Fruit fly (Drosophila melanogaster) whole organism, pupa: Measurements from ENCODE around the gene CG3939.

Experiments used
- CG10348 ChIP-seq: fragments of 200-800 bp; sonication (Bioruptor generic); IDR thresholded peaks from 2 replicates; pipeline ENCODE4 v1.3.6; 2022; ENCODE audit warnings: missing biosample characterization, missing genetic modification characterization
- CG12605 ChIP-seq: fragments of 200-800 bp; sonication (Bioruptor generic); IDR thresholded peaks from 2 replicates; pipeline ENCODE4 v1.3.6; 2022; ENCODE audit warnings: missing biosample characterization, missing genetic modification characterization
- CG13204 ChIP-seq: fragments of 200-800 bp; sonication (Bioruptor generic); optimal IDR thresholded peaks from 2 replicates; lab custom pipeline; 2018; ENCODE audit warnings: missing biosample characterization, mild to moderate bottlenecking, missing genetic modification characterization, moderate library complexity
- CG14655 ChIP-seq: fragments of 200-800 bp; sonication (Bioruptor generic); optimal IDR thresholded peaks from 3 replicates; lab custom pipeline; 2017; ENCODE audit warnings: mild to moderate bottlenecking, missing biosample characterization, missing genetic modification reagents, missing genetic modification characterization
- CG15710 ChIP-seq: fragments of 200-800 bp; sonication (Bioruptor generic); optimal IDR thresholded peaks from 2 replicates; lab custom pipeline; 2018; ENCODE audit warnings: missing biosample characterization, mild to moderate bottlenecking, missing genetic modification characterization, moderate library complexity
- CG17806 ChIP-seq: fragments of 200-800 bp; sonication (Bioruptor generic); optimal IDR thresholded peaks from 2 replicates; lab custom pipeline; 2018; ENCODE audit warnings: missing biosample characterization, mild to moderate bottlenecking, missing genetic modification characterization, moderate library complexity
- CG32121 ChIP-seq: fragments of 200-800 bp; sonication (Bioruptor generic); IDR thresholded peaks from 2 replicates; pipeline ENCODE4 v1.3.6; 2022; ENCODE audit warnings: missing biosample characterization, missing genetic modification characterization
- CG34367 ChIP-seq: fragments of 200-800 bp; sonication (Bioruptor generic); optimal IDR thresholded peaks from 2 replicates; lab custom pipeline; 2018; ENCODE audit warnings: missing biosample characterization, mild to moderate bottlenecking, missing genetic modification characterization
- CG4496 ChIP-seq: fragments of 200-800 bp; sonication (Bioruptor generic); IDR thresholded peaks from 3 replicates; pipeline ENCODE4 v1.3.6; 2022; ENCODE audit warnings: missing biosample characterization, missing genetic modification characterization
- CG8159 ChIP-seq: fragments of 200-800 bp; sonication (Bioruptor generic); optimal IDR thresholded peaks from 3 replicates; lab custom pipeline; 2018; ENCODE audit warnings: missing biosample characterization, mild to moderate bottlenecking, missing genetic modification characterization, moderate library complexity
- CG8301 ChIP-seq: fragments of 200-800 bp; sonication (Bioruptor generic); optimal IDR thresholded peaks from 2 replicates; lab custom pipeline; 2018; ENCODE audit warnings: missing biosample characterization, mild to moderate bottlenecking, missing genetic modification characterization
- CG9948 ChIP-seq: fragments of 200-800 bp; sonication (Bioruptor generic); optimal IDR thresholded peaks from 2 replicates; lab custom pipeline; 2018; ENCODE audit warnings: missing biosample characterization, mild to moderate bottlenecking, missing genetic modification characterization, moderate library complexity
- D1 ChIP-seq: fragments of 200-800 bp; sonication (Bioruptor generic); optimal IDR thresholded peaks from 2 replicates; lab custom pipeline; 2018; ENCODE audit warnings: missing biosample characterization, mild to moderate bottlenecking, missing genetic modification characterization, moderate library complexity
- EcR ChIP-seq: fragments of 200-800 bp; sonication (Bioruptor generic); optimal IDR thresholded peaks from 3 replicates; lab custom pipeline; 2019; ENCODE audit warnings: missing biosample characterization, missing genetic modification characterization, mild to moderate bottlenecking, moderate library complexity, missing genetic modification reagents
- Ets98B ChIP-seq: fragments of 200-800 bp; sonication (Bioruptor generic); IDR thresholded peaks from 2 replicates; pipeline ENCODE4 v1.3.6; 2022; ENCODE audit warnings: missing biosample characterization, missing genetic modification characterization
- Pif1A ChIP-seq: fragments of 200-800 bp; sonication (Bioruptor generic); optimal IDR thresholded peaks from 3 replicates; lab custom pipeline; 2016; ENCODE audit warnings: missing biosample characterization, missing genetic modification characterization
- Pif1B ChIP-seq: fragments of 200-800 bp; sonication (Bioruptor generic); optimal IDR thresholded peaks from 3 replicates; lab custom pipeline; 2016; ENCODE audit warnings: missing biosample characterization, missing genetic modification characterization
- Snoo ChIP-seq: fragments of 200-800 bp; sonication (Bioruptor generic); optimal IDR thresholded peaks from 3 replicates; lab custom pipeline; 2017; ENCODE audit warnings: missing biosample characterization, mild to moderate bottlenecking, missing genetic modification characterization, inconsistent platforms
- fd96Ca ChIP-seq: fragments of 200-800 bp; sonication (Bioruptor generic); IDR thresholded peaks from 3 replicates; pipeline ENCODE4 v1.3.6; 2022; ENCODE audit warnings: missing biosample characterization, missing genetic modification characterization
- gl ChIP-seq: fragments of 200-800 bp; sonication (Bioruptor generic); optimal IDR thresholded peaks from 2 replicates; lab custom pipeline; 2018; ENCODE audit warnings: missing biosample characterization, mild to moderate bottlenecking, missing genetic modification characterization
- rn ChIP-seq: fragments of 200-800 bp; sonication (Bioruptor generic); IDR thresholded peaks from 2 replicates; pipeline ENCODE4 v1.3.6; 2022; ENCODE audit warnings: missing biosample characterization, missing genetic modification characterization

The CG3939 gene

dm6 chrX:3174881-3175874 is at the start of gene CG3939:
CG3939 (plus strand) TSS chrX:3175018.
- peak; percentile 30 for TF ChIP-seq CG34367 (tag; lab: Kevin White, UChicago)
- peak; percentile 0 for TF ChIP-seq CG15710
- no peak for TF ChIP-seq D1 (tag; lab: Kevin White, UChicago)
- no peak for TF ChIP-seq CG17806 (tag; lab: Kevin White, UChicago)
- TF ChIP-seq Pif1B (GFP tag; lab: Kevin White, UChicago) = peak; percentile 8
- TF ChIP-seq CG8301 (tag; lab: Kevin White, UChicago) = no peak
- 0 out of 3 replicates have a peak, but pooled peaks have one; percentile 46 for TF ChIP-seq fd96Ca (GFP tag; lab: Robert Waterston, UW)
- TF ChIP-seq CG10348 (GFP tag; lab: Robert Waterston, UW) = no peak
- TF ChIP-seq Pif1A = peak; percentile 25
- no peak for TF ChIP-seq EcR (GFP tag; lab: Kevin White, UChicago)
- peak; percentile 69 for TF ChIP-seq CG4496 (GFP tag; lab: Robert Waterston, UW)
- peak; percentile 81 for TF ChIP-seq CG12605 (GFP tag; lab: Robert Waterston, UW)
- no peak for TF ChIP-seq rn (GFP tag; lab: Robert Waterston, UW)
- peak; percentile 21 for TF ChIP-seq CG8159 (tag; lab: Kevin White, UChicago)
- TF ChIP-seq CG32121 (GFP tag; lab: Robert Waterston, UW) = no peak
- TF ChIP-seq Snoo (tag; lab: Kevin White, UChicago) = no peak
- peak; percentile 55 for TF ChIP-seq gl
- no peak for TF ChIP-seq CG9948
- TF ChIP-seq Ets98B (GFP tag; lab: Robert Waterston, UW) = 0 out of 2 replicates have a peak, but pooled peaks have one; percentile 13
- peak; percentile 7 for TF ChIP-seq CG14655 (GFP tag; lab: Kevin White, UChicago)
- TF ChIP-seq CG13204 (GFP tag; lab: Kevin White, UChicago) = peak; percentile 16

DNA sequence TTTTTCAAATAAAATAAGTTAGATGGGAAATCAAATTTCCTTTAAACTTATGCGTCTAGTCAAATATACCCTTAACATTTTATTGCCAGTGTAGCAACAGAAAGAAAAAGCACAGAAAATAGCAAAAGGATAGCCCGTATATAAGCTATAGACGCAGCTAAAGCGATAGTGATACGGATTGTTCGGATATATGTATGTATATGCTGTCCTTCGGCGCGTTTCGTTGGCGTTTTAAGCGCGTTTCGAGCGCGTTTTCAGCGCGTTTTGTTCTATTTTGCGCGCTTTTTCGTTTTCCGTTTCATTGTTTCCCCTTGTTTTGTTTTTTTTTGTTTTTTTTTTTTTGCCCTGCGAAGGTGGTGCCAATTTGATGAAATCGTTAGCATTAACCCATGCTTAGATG is 47.3 kb upstream of the CG3939 start:
- TF ChIP-seq CG15710 (no peak), CG9948 (no peak), Pif1B (GFP tag; lab: Kevin White, UChicago) (no peak), CG32121 (GFP tag; lab: Robert Waterston, UW) (no peak), CG8159 (tag; lab: Kevin White, UChicago) (no peak), CG34367 (tag; lab: Kevin White, UChicago) (no peak), fd96Ca (GFP tag; lab: Robert Waterston, UW) (no peak), CG4496 (GFP tag; lab: Robert Waterston, UW) (no peak), rn (GFP tag; lab: Robert Waterston, UW) (no peak), CG10348 (GFP tag; lab: Robert Waterston, UW) (no peak), CG14655 (GFP tag; lab: Kevin White, UChicago) (no peak), Pif1A (no peak), D1 (tag; lab: Kevin White, UChicago) (no peak), CG13204 (GFP tag; lab: Kevin White, UChicago) (no peak), Snoo (tag; lab: Kevin White, UChicago) (no peak), Ets98B (GFP tag; lab: Robert Waterston, UW) (no peak), CG17806 (tag; lab: Kevin White, UChicago) (no peak), gl (no peak), EcR (GFP tag; lab: Kevin White, UChicago) (no peak), CG8301 (tag; lab: Kevin White, UChicago) (no peak)

- TF ChIP-seq Snoo (tag; lab: Kevin White, UChicago) = no peak
- no peak for TF ChIP-seq D1 (tag; lab: Kevin White, UChicago)
- TF ChIP-seq CG34367 (tag; lab: Kevin White, UChicago) = no peak
- no peak for TF ChIP-seq CG14655 (GFP tag; lab: Kevin White, UChicago)
- TF ChIP-seq CG9948 = no peak
- no peak for TF ChIP-seq CG8159 (tag; lab: Kevin White, UChicago)
- no peak for TF ChIP-seq rn (GFP tag; lab: Robert Waterston, UW)
- TF ChIP-seq Pif1A = no peak
- TF ChIP-seq gl = no peak
- no peak for TF ChIP-seq Ets98B (GFP tag; lab: Robert Waterston, UW)
- no peak for TF ChIP-seq fd96Ca (GFP tag; lab: Robert Waterston, UW)
- TF ChIP-seq CG8301 (tag; lab: Kevin White, UChicago) = no peak
- TF ChIP-seq CG10348 (GFP tag; lab: Robert Waterston, UW) = no peak
- no peak for TF ChIP-seq CG4496 (GFP tag; lab: Robert Waterston, UW)
- TF ChIP-seq CG32121 (GFP tag; lab: Robert Waterston, UW) = no peak
These were observed 42.8 kb upstream of the CG3939 start for dm6 chrX:3131978-3132377.

DNA sequence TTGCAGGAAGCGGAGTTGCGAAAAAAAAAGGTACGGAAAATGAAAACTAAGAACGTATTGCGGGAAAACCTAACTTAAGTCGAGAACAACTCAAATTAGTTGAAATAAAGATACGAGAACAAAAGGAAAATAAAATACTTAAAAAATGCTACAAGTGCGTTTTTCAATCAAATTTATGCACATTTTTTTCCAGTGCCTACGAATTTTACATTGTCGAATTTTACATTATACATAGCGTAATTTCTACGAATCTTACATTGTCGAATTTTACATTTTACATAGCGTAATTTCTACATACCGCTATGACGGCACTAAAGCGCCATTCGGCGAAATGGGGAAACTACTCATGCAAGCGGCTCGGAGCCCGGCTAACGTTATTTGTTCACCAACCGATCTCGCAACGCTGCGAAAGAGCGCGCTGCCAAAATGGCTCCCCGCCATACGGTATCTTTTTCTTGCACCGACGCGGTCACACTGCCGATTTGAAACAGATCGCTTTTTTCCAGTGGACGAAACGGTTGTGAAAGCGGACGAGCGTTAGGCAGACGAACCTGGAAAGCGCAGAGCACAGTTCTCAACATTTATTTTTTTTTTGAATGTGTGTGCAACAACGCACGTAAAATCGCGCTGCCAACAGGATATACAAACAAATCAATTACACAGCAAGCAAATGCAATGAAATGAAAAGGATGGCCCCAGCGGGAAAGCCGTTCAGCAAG is 40.3 kb upstream of the CG3939 start, which contains the start of gene N:
Gene N, plus strand, starts transcription at position 488 of the 719 bp plus-strand sequence.
- TF ChIP-seq CG13204 (GFP tag; lab: Kevin White, UChicago) (no peak), CG4496 (GFP tag; lab: Robert Waterston, UW) (peak; percentile 67; the same call in 2 of the 3 replicates), CG34367 (tag; lab: Kevin White, UChicago) (no peak), fd96Ca (GFP tag; lab: Robert Waterston, UW) (no peak; the same call in 2 of the 3 replicates), CG32121 (GFP tag; lab: Robert Waterston, UW) (peak; percentile 55), Ets98B (GFP tag; lab: Robert Waterston, UW) (peak; percentile 62), EcR (GFP tag; lab: Kevin White, UChicago) (peak; percentile 31), Snoo (tag; lab: Kevin White, UChicago) (no peak), Pif1A (peak; percentile 37), CG9948 (peak; percentile 17), CG14655 (GFP tag; lab: Kevin White, UChicago) (peak; percentile 45), CG17806 (tag; lab: Kevin White, UChicago) (peak; percentile 16), CG8301 (tag; lab: Kevin White, UChicago) (peak; percentile 51), CG12605 (GFP tag; lab: Robert Waterston, UW) (peak; percentile 69), CG8159 (tag; lab: Kevin White, UChicago) (peak; percentile 39)
